Comparison of ENCODE assay signal across 7 fruit fly cellular contexts in genomic region chr2L:2856960-2857584, dm6.
A peak's percentile ranks its signal among the peaks of the same experiment; 100 is the strongest.
TF ChIP-seq lines count a peak whose summit lies in the region.

TSS of gene CG2991 (plus strand) at chr2L:2857164.

- TF ChIP-seq CTCF in S2 (optimal IDR thresholded peaks at IDR 0.05; lab: Kevin White, UChicago), result peak; percentile 7 to 57
- TF ChIP-seq CTCF in whole organism, embryonic (GFP tag; optimal IDR thresholded peaks at IDR 0.05; lab: Kevin White, UChicago), result peak; percentile 56

TF ChIP-seq in whole organism, 6 proteins besides CTCF, POLR2A, EP300 and RAD21:
- TF ChIP-seq psq (optimal IDR thresholded peaks at IDR 0.05; lab: Kevin White, UChicago), result no peak
- no peak for TF ChIP-seq CG8478 (optimal IDR thresholded peaks at IDR 0.05; lab: Kevin White, UChicago)
- peak; percentile 18 for TF ChIP-seq pan (optimal IDR thresholded peaks at IDR 0.05; lab: Kevin White, UChicago)
- no peak for TF ChIP-seq usp (GFP tag; optimal IDR thresholded peaks at IDR 0.05; lab: Kevin White, UChicago)
- no peak for TF ChIP-seq EcR (GFP tag; optimal IDR thresholded peaks at IDR 0.05; lab: Kevin White, UChicago)
- TF ChIP-seq Dll (optimal IDR thresholded peaks at IDR 0.05; lab: Kevin White, UChicago), result no peak

TF ChIP-seq in whole organism, adult, 20 proteins besides CTCF, POLR2A, EP300 and RAD21:
- TF ChIP-seq CG1620 (GFP tag; optimal IDR thresholded peaks at IDR 0.05; lab: Kevin White, UChicago) (peak; percentile 58), Mnt (GFP tag; optimal IDR thresholded peaks at IDR 0.05; lab: Kevin White, UChicago) (peak; percentile 61), bab1 (GFP tag; optimal IDR thresholded peaks at IDR 0.05; lab: Kevin White, UChicago) (peak; percentile 77), cic (GFP tag; optimal IDR thresholded peaks at IDR 0.05; lab: Kevin White, UChicago) (peak; percentile 60), ovo (GFP tag; optimal IDR thresholded peaks at IDR 0.05; lab: Kevin White, UChicago) (no peak), CG14711 (tag; optimal IDR thresholded peaks at IDR 0.05; lab: Kevin White, UChicago) (peak; percentile 46), pad (GFP tag; optimal IDR thresholded peaks at IDR 0.05; lab: Kevin White, UChicago) (no peak), Crg-1 (GFP tag; optimal IDR thresholded peaks at IDR 0.05; lab: Kevin White, UChicago) (peak; percentile 15), CG12768 (GFP tag; optimal IDR thresholded peaks at IDR 0.05; lab: Kevin White, UChicago) (peak; percentile 14), CG7101 (tag; optimal IDR thresholded peaks at IDR 0.05; lab: Kevin White, UChicago) (peak; percentile 55)

TF ChIP-seq in whole organism, embryonic, 481 proteins besides CTCF, POLR2A, EP300 and RAD21 (continues in another document):
- peak; percentile 60 for TF ChIP-seq CG14710 (tag; optimal IDR thresholded peaks at IDR 0.05; lab: Kevin White, UChicago)
- peak in 1 of 2 experiments; percentile 28 for TF ChIP-seq Eip74EF (GFP tag; optimal IDR thresholded peaks at IDR 0.05; lab: Kevin White, UChicago)
- peak; percentile 44 for TF ChIP-seq CG12769 (tag; optimal IDR thresholded peaks at IDR 0.05; lab: Kevin White, UChicago)
- TF ChIP-seq chinmo (GFP tag; IDR thresholded peaks at IDR 0.05; lab: Robert Waterston, UW; ENCODE audit: partially characterized antibody), result peak; percentile 90; the same call in 3 of the 4 replicates
- TF ChIP-seq Jarid2 (GFP tag; optimal IDR thresholded peaks at IDR 0.05; lab: Kevin White, UChicago), result peak; percentile 52
- TF ChIP-seq Dfd (GFP tag; optimal IDR thresholded peaks at IDR 0.05; lab: Kevin White, UChicago), result no peak
- no peak for TF ChIP-seq Adf1 (GFP tag; IDR thresholded peaks at IDR 0.05; lab: Robert Waterston, UW)
- TF ChIP-seq CG13894 (tag; optimal IDR thresholded peaks at IDR 0.05; lab: Kevin White, UChicago), result peak; percentile 73
- TF ChIP-seq sima (GFP tag; optimal IDR thresholded peaks at IDR 0.05; lab: Kevin White, UChicago), result no peak
- no peak for TF ChIP-seq Bteb2 (GFP tag; optimal IDR thresholded peaks at IDR 0.05; lab: Kevin White, UChicago)
- TF ChIP-seq z (GFP tag; IDR thresholded peaks at IDR 0.05; lab: Robert Waterston, UW), result 0 out of 3 replicates have a peak, but pooled peaks have one; percentile 29
- no peak for TF ChIP-seq Atf6 (GFP tag; IDR thresholded peaks at IDR 0.05; lab: Robert Waterston, UW)
- peak; percentile 80 for TF ChIP-seq HmgZ (tag; optimal IDR thresholded peaks at IDR 0.05; lab: Kevin White, UChicago)
- TF ChIP-seq CG1603 (tag; optimal IDR thresholded peaks at IDR 0.05; lab: Kevin White, UChicago), result peak; percentile 74
- peak; percentile 12 for TF ChIP-seq CG3407 (GFP tag; optimal IDR thresholded peaks at IDR 0.05; lab: Kevin White, UChicago)
- TF ChIP-seq CG3281 (GFP tag; optimal IDR thresholded peaks at IDR 0.05; lab: Kevin White, UChicago), result peak; percentile 6
- peak; percentile 36 for TF ChIP-seq lab (GFP tag; optimal IDR thresholded peaks at IDR 0.05; lab: Kevin White, UChicago)
- TF ChIP-seq ind (GFP tag; optimal IDR thresholded peaks at IDR 0.05; lab: Kevin White, UChicago), result no peak

TF ChIP-seq in whole organism, prepupa, 60 proteins besides CTCF, POLR2A, EP300 and RAD21 (continues in another document):
- TF ChIP-seq net (GFP tag; optimal IDR thresholded peaks at IDR 0.05; lab: Kevin White, UChicago), result no peak
- TF ChIP-seq CG9139 (GFP tag; optimal IDR thresholded peaks at IDR 0.05; lab: Kevin White, UChicago), result no peak
- TF ChIP-seq pdm3 (GFP tag; optimal IDR thresholded peaks at IDR 0.05; lab: Kevin White, UChicago), result no peak
- no peak for TF ChIP-seq CG11762 (GFP tag; optimal IDR thresholded peaks at IDR 0.05; lab: Kevin White, UChicago; ENCODE audit: insufficient read depth)
- peak; percentile 58 for TF ChIP-seq Sox102F (GFP tag; optimal IDR thresholded peaks at IDR 0.05; lab: Kevin White, UChicago)
- peak in 1 of 2 experiments; percentile 24 for TF ChIP-seq ss (GFP tag; optimal IDR thresholded peaks at IDR 0.05; lab: Kevin White, UChicago)
- no peak for TF ChIP-seq CG6808 (GFP tag; optimal IDR thresholded peaks at IDR 0.05; lab: Kevin White, UChicago)
- peak; percentile 5 for TF ChIP-seq CG6854 (GFP tag; optimal IDR thresholded peaks at IDR 0.05; lab: Kevin White, UChicago)
- TF ChIP-seq CG15336 (GFP tag; IDR thresholded peaks at IDR 0.05; lab: Robert Waterston, UW), result peak; percentile 12; the same call in 1 of the 2 replicates
- TF ChIP-seq CG6163 (GFP tag; IDR thresholded peaks at IDR 0.05; lab: Robert Waterston, UW), result 0 out of 3 replicates have a peak, but pooled peaks have one; percentile 12
- TF ChIP-seq esn (GFP tag; optimal IDR thresholded peaks at IDR 0.05; lab: Kevin White, UChicago), result no peak
- TF ChIP-seq dac (GFP tag; optimal IDR thresholded peaks at IDR 0.05; lab: Kevin White, UChicago), result no peak
- TF ChIP-seq CG34406 (GFP tag; optimal IDR thresholded peaks at IDR 0.05; lab: Kevin White, UChicago), result no peak
- TF ChIP-seq CG10669 (GFP tag; optimal IDR thresholded peaks at IDR 0.05; lab: Kevin White, UChicago), result no peak
- TF ChIP-seq CG8632 (GFP tag; optimal IDR thresholded peaks at IDR 0.05; lab: Kevin White, UChicago), result no peak
- TF ChIP-seq Hr4 (GFP tag; optimal IDR thresholded peaks at IDR 0.05; lab: Kevin White, UChicago), result no peak
- TF ChIP-seq Blimp-1 (GFP tag; optimal IDR thresholded peaks at IDR 0.05; lab: Kevin White, UChicago), result no peak
- TF ChIP-seq CG6276 (GFP tag; optimal IDR thresholded peaks at IDR 0.05; lab: Kevin White, UChicago), result no peak
- no peak for TF ChIP-seq CG8119 (GFP tag; IDR thresholded peaks at IDR 0.05; lab: Robert Waterston, UW)
- peak; percentile 0 for TF ChIP-seq Smox (GFP tag; optimal IDR thresholded peaks at IDR 0.05; lab: Kevin White, UChicago)

TF ChIP-seq in whole organism, pupa, 21 proteins besides CTCF, POLR2A, EP300 and RAD21:
- TF ChIP-seq CG12605 (GFP tag; IDR thresholded peaks at IDR 0.05; lab: Robert Waterston, UW) (no peak), rn (GFP tag; IDR thresholded peaks at IDR 0.05; lab: Robert Waterston, UW) (no peak), CG14655 (GFP tag; optimal IDR thresholded peaks at IDR 0.05; lab: Kevin White, UChicago) (no peak), CG17806 (tag; optimal IDR thresholded peaks at IDR 0.05; lab: Kevin White, UChicago) (no peak), D1 (tag; optimal IDR thresholded peaks at IDR 0.05; lab: Kevin White, UChicago) (no peak), CG13204 (GFP tag; optimal IDR thresholded peaks at IDR 0.05; lab: Kevin White, UChicago) (no peak), Pif1B (GFP tag; optimal IDR thresholded peaks at IDR 0.05; lab: Kevin White, UChicago) (peak; percentile 48), CG4496 (GFP tag; IDR thresholded peaks at IDR 0.05; lab: Robert Waterston, UW) (0 out of 3 replicates have a peak, but pooled peaks have one; percentile 17), EcR (GFP tag; optimal IDR thresholded peaks at IDR 0.05; lab: Kevin White, UChicago) (peak; percentile 21), Ets98B (GFP tag; IDR thresholded peaks at IDR 0.05; lab: Robert Waterston, UW) (peak; percentile 11; the same call in 1 of the 2 replicates), Pif1A (GFP tag; optimal IDR thresholded peaks at IDR 0.05; lab: Kevin White, UChicago) (peak; percentile 15), CG9948 (tag; optimal IDR thresholded peaks at IDR 0.05; lab: Kevin White, UChicago) (no peak), CG15710 (tag; optimal IDR thresholded peaks at IDR 0.05; lab: Kevin White, UChicago) (no peak), gl (tag; optimal IDR thresholded peaks at IDR 0.05; lab: Kevin White, UChicago) (no peak), CG34367 (tag; optimal IDR thresholded peaks at IDR 0.05; lab: Kevin White, UChicago) (no peak), CG32121 (GFP tag; IDR thresholded peaks at IDR 0.05; lab: Robert Waterston, UW) (no peak), Snoo (tag; optimal IDR thresholded peaks at IDR 0.05; lab: Kevin White, UChicago) (no peak), fd96Ca (GFP tag; IDR thresholded peaks at IDR 0.05; lab: Robert Waterston, UW) (no peak), CG8159 (tag; optimal IDR thresholded peaks at IDR 0.05; lab: Kevin White, UChicago) (peak; percentile 18), CG10348 (GFP tag; IDR thresholded peaks at IDR 0.05; lab: Robert Waterston, UW) (no peak), CG8301 (tag; optimal IDR thresholded peaks at IDR 0.05; lab: Kevin White, UChicago) (no peak)

TF ChIP-seq in whole organism, wandering third instar larva, 38 proteins besides CTCF, POLR2A, EP300 and RAD21 (continues in another document):
- no peak for TF ChIP-seq Myc (optimal IDR thresholded peaks at IDR 0.05; lab: Kevin White, UChicago)
- TF ChIP-seq Hr83 (GFP tag; optimal IDR thresholded peaks at IDR 0.05; lab: Kevin White, UChicago; ENCODE audit: poor library complexity, severe bottlenecking), result peak; percentile 73
- TF ChIP-seq dsf (GFP tag; optimal IDR thresholded peaks at IDR 0.05; lab: Kevin White, UChicago; ENCODE audit: borderline replicate concordance), result peak; percentile 11
- TF ChIP-seq Jra (GFP tag; optimal IDR thresholded peaks at IDR 0.05; lab: Kevin White, UChicago), result peak; percentile 26
- peak; percentile 31 to 48 for TF ChIP-seq foxo (GFP tag; optimal IDR thresholded peaks at IDR 0.05; lab: Kevin White, UChicago)
- peak; percentile 53 for TF ChIP-seq h (GFP tag; optimal IDR thresholded peaks at IDR 0.05; lab: Kevin White, UChicago)
- no peak for TF ChIP-seq psq (GFP tag; optimal IDR thresholded peaks at IDR 0.05; lab: Kevin White, UChicago)
- TF ChIP-seq Rel (GFP tag; optimal IDR thresholded peaks at IDR 0.05; lab: Kevin White, UChicago), result no peak
- peak; percentile 65 for TF ChIP-seq Rel (tag; optimal IDR thresholded peaks at IDR 0.05; lab: Kevin White, UChicago)
- no peak for TF ChIP-seq Abd-B (GFP tag; optimal IDR thresholded peaks at IDR 0.05; lab: Kevin White, UChicago)
- TF ChIP-seq CG9705 (GFP tag; optimal IDR thresholded peaks at IDR 0.05; lab: Kevin White, UChicago), result peak; percentile 33
- no peak for TF ChIP-seq CrebA (GFP tag; optimal IDR thresholded peaks at IDR 0.05; lab: Kevin White, UChicago; ENCODE audit: borderline replicate concordance)
- no peak for TF ChIP-seq usp (GFP tag; optimal IDR thresholded peaks at IDR 0.05; lab: Kevin White, UChicago)
- peak; percentile 28 for TF ChIP-seq brk (GFP tag; optimal IDR thresholded peaks at IDR 0.05; lab: Kevin White, UChicago)
- no peak for TF ChIP-seq lola (GFP tag; optimal IDR thresholded peaks at IDR 0.05; lab: Kevin White, UChicago)
- TF ChIP-seq sage (GFP tag; optimal IDR thresholded peaks at IDR 0.05; lab: Kevin White, UChicago), result peak; percentile 63
- TF ChIP-seq sv (GFP tag; optimal IDR thresholded peaks at IDR 0.05; lab: Kevin White, UChicago), result no peak
- TF ChIP-seq br (GFP tag; optimal IDR thresholded peaks at IDR 0.05; lab: Kevin White, UChicago), result peak; percentile 3
- TF ChIP-seq Vsx2 (GFP tag; optimal IDR thresholded peaks at IDR 0.05; lab: Kevin White, UChicago; ENCODE audit: partially characterized antibody), result no peak
- no peak for TF ChIP-seq Hr78 (GFP tag; optimal IDR thresholded peaks at IDR 0.05; lab: Kevin White, UChicago)
- peak; percentile 43 for TF ChIP-seq Sp1 (GFP tag; optimal IDR thresholded peaks at IDR 0.05; lab: Kevin White, UChicago)
- TF ChIP-seq OdsH (GFP tag; optimal IDR thresholded peaks at IDR 0.05; lab: Kevin White, UChicago), result no peak
- TF ChIP-seq ey (GFP tag; optimal IDR thresholded peaks at IDR 0.05; lab: Kevin White, UChicago), result peak; percentile 20
- no peak for TF ChIP-seq pan (optimal IDR thresholded peaks at IDR 0.05; lab: Kevin White, UChicago)
- no peak for TF ChIP-seq GATAd (GFP tag; optimal IDR thresholded peaks at IDR 0.05; lab: Kevin White, UChicago)
